Fruit fly (Drosophila melanogaster) whole organism, pupa: ENCODE data around the gene CG31922.

Source experiments
- CG10348 ChIP-seq: fragments of 200-800 bp; sonication (Bioruptor generic); IDR thresholded peaks from 2 replicates; pipeline ENCODE4 v1.3.6; 2022; ENCODE audit warnings: missing biosample characterization, missing genetic modification characterization
- CG12605 ChIP-seq: fragments of 200-800 bp; sonication (Bioruptor generic); IDR thresholded peaks from 2 replicates; pipeline ENCODE4 v1.3.6; 2022; ENCODE audit warnings: missing biosample characterization, missing genetic modification characterization
- CG13204 ChIP-seq: fragments of 200-800 bp; sonication (Bioruptor generic); optimal IDR thresholded peaks from 2 replicates; lab custom pipeline; 2018; ENCODE audit warnings: missing biosample characterization, mild to moderate bottlenecking, missing genetic modification characterization, moderate library complexity
- CG14655 ChIP-seq: fragments of 200-800 bp; sonication (Bioruptor generic); optimal IDR thresholded peaks from 3 replicates; lab custom pipeline; 2017; ENCODE audit warnings: mild to moderate bottlenecking, missing biosample characterization, missing genetic modification reagents, missing genetic modification characterization
- CG15710 ChIP-seq: fragments of 200-800 bp; sonication (Bioruptor generic); optimal IDR thresholded peaks from 2 replicates; lab custom pipeline; 2018; ENCODE audit warnings: missing biosample characterization, mild to moderate bottlenecking, missing genetic modification characterization, moderate library complexity
- CG17806 ChIP-seq: fragments of 200-800 bp; sonication (Bioruptor generic); optimal IDR thresholded peaks from 2 replicates; lab custom pipeline; 2018; ENCODE audit warnings: missing biosample characterization, mild to moderate bottlenecking, missing genetic modification characterization, moderate library complexity
- CG32121 ChIP-seq: fragments of 200-800 bp; sonication (Bioruptor generic); IDR thresholded peaks from 2 replicates; pipeline ENCODE4 v1.3.6; 2022; ENCODE audit warnings: missing biosample characterization, missing genetic modification characterization
- CG34367 ChIP-seq: fragments of 200-800 bp; sonication (Bioruptor generic); optimal IDR thresholded peaks from 2 replicates; lab custom pipeline; 2018; ENCODE audit warnings: missing biosample characterization, mild to moderate bottlenecking, missing genetic modification characterization
- CG4496 ChIP-seq: fragments of 200-800 bp; sonication (Bioruptor generic); IDR thresholded peaks from 3 replicates; pipeline ENCODE4 v1.3.6; 2022; ENCODE audit warnings: missing biosample characterization, missing genetic modification characterization
- CG8159 ChIP-seq: fragments of 200-800 bp; sonication (Bioruptor generic); optimal IDR thresholded peaks from 3 replicates; lab custom pipeline; 2018; ENCODE audit warnings: missing biosample characterization, mild to moderate bottlenecking, missing genetic modification characterization, moderate library complexity
- CG8301 ChIP-seq: fragments of 200-800 bp; sonication (Bioruptor generic); optimal IDR thresholded peaks from 2 replicates; lab custom pipeline; 2018; ENCODE audit warnings: missing biosample characterization, mild to moderate bottlenecking, missing genetic modification characterization
- CG9948 ChIP-seq: fragments of 200-800 bp; sonication (Bioruptor generic); optimal IDR thresholded peaks from 2 replicates; lab custom pipeline; 2018; ENCODE audit warnings: missing biosample characterization, mild to moderate bottlenecking, missing genetic modification characterization, moderate library complexity
- D1 ChIP-seq: fragments of 200-800 bp; sonication (Bioruptor generic); optimal IDR thresholded peaks from 2 replicates; lab custom pipeline; 2018; ENCODE audit warnings: missing biosample characterization, mild to moderate bottlenecking, missing genetic modification characterization, moderate library complexity
- EcR ChIP-seq: fragments of 200-800 bp; sonication (Bioruptor generic); optimal IDR thresholded peaks from 3 replicates; lab custom pipeline; 2019; ENCODE audit warnings: missing biosample characterization, missing genetic modification characterization, mild to moderate bottlenecking, moderate library complexity, missing genetic modification reagents
- Ets98B ChIP-seq: fragments of 200-800 bp; sonication (Bioruptor generic); IDR thresholded peaks from 2 replicates; pipeline ENCODE4 v1.3.6; 2022; ENCODE audit warnings: missing biosample characterization, missing genetic modification characterization
- Pif1A ChIP-seq: fragments of 200-800 bp; sonication (Bioruptor generic); optimal IDR thresholded peaks from 3 replicates; lab custom pipeline; 2016; ENCODE audit warnings: missing biosample characterization, missing genetic modification characterization
- Pif1B ChIP-seq: fragments of 200-800 bp; sonication (Bioruptor generic); optimal IDR thresholded peaks from 3 replicates; lab custom pipeline; 2016; ENCODE audit warnings: missing biosample characterization, missing genetic modification characterization
- Snoo ChIP-seq: fragments of 200-800 bp; sonication (Bioruptor generic); optimal IDR thresholded peaks from 3 replicates; lab custom pipeline; 2017; ENCODE audit warnings: missing biosample characterization, mild to moderate bottlenecking, missing genetic modification characterization, inconsistent platforms
- fd96Ca ChIP-seq: fragments of 200-800 bp; sonication (Bioruptor generic); IDR thresholded peaks from 3 replicates; pipeline ENCODE4 v1.3.6; 2022; ENCODE audit warnings: missing biosample characterization, missing genetic modification characterization
- gl ChIP-seq: fragments of 200-800 bp; sonication (Bioruptor generic); optimal IDR thresholded peaks from 2 replicates; lab custom pipeline; 2018; ENCODE audit warnings: missing biosample characterization, mild to moderate bottlenecking, missing genetic modification characterization
- rn ChIP-seq: fragments of 200-800 bp; sonication (Bioruptor generic); IDR thresholded peaks from 2 replicates; pipeline ENCODE4 v1.3.6; 2022; ENCODE audit warnings: missing biosample characterization, missing genetic modification characterization

CG31922 gene

dm6 chr2L:1144371-1145360 lies 25.3 kb upstream of the CG31922 start:
- TF ChIP-seq CG8301 (tag; lab: Kevin White, UChicago) (no peak), CG13204 (GFP tag; lab: Kevin White, UChicago) (no peak), CG9948 (tag; lab: Kevin White, UChicago) (peak; percentile 64), CG8159 (tag; lab: Kevin White, UChicago) (peak; percentile 77), CG15710 (tag; lab: Kevin White, UChicago) (peak; percentile 76), fd96Ca (no peak), CG17806 (tag; lab: Kevin White, UChicago) (peak; percentile 70), CG34367 (tag; lab: Kevin White, UChicago) (peak; percentile 52), Snoo (tag; lab: Kevin White, UChicago) (peak; percentile 83), CG4496 (GFP tag; lab: Robert Waterston, UW) (peak; percentile 64; the same call in 1 of the 3 replicates), gl (tag; lab: Kevin White, UChicago) (peak; percentile 30), Pif1A (no peak), rn (GFP tag; lab: Robert Waterston, UW) (0 out of 2 replicates have a peak, but pooled peaks have one; percentile 36), CG10348 (GFP tag; lab: Robert Waterston, UW) (no peak), CG12605 (no peak), CG32121 (GFP tag; lab: Robert Waterston, UW) (peak; percentile 56; the same call in 1 of the 2 replicates), EcR (GFP tag; lab: Kevin White, UChicago) (peak; percentile 0), CG14655 (GFP tag; lab: Kevin White, UChicago) (no peak), Pif1B (GFP tag; lab: Kevin White, UChicago) (peak; percentile 67), Ets98B (GFP tag; lab: Robert Waterston, UW) (peak; percentile 54), D1 (tag; lab: Kevin White, UChicago) (no peak)

- TF ChIP-seq Ets98B (GFP tag; lab: Robert Waterston, UW) (no peak), CG8301 (tag; lab: Kevin White, UChicago) (no peak), CG14655 (GFP tag; lab: Kevin White, UChicago) (no peak), CG9948 (tag; lab: Kevin White, UChicago) (no peak), CG32121 (GFP tag; lab: Robert Waterston, UW) (no peak), rn (GFP tag; lab: Robert Waterston, UW) (no peak)
These were observed 22.3 kb upstream of the CG31922 start for dm6 chr2L:1147656-1148055.

dm6 chr2L:1150554-1150953 lies 19.4 kb upstream of the CG31922 start, which contains the start of the genes Tfb4 and Vps29:
Gene Tfb4 (minus strand): TSS chr2L:1150677.
Gene Vps29 (plus strand): TSS chr2L:1150766.
- TF ChIP-seq rn (GFP tag; lab: Robert Waterston, UW) (no peak; the same call in 1 of the 2 replicates), Ets98B (GFP tag; lab: Robert Waterston, UW) (peak; percentile 51), CG32121 (GFP tag; lab: Robert Waterston, UW) (peak; percentile 30; the same call in 1 of the 2 replicates), Pif1B (GFP tag; lab: Kevin White, UChicago) (no peak), CG4496 (GFP tag; lab: Robert Waterston, UW) (peak; percentile 69), CG9948 (tag; lab: Kevin White, UChicago) (no peak), fd96Ca (peak; percentile 47; the same call in 1 of the 3 replicates), CG15710 (tag; lab: Kevin White, UChicago) (peak; percentile 0), CG8301 (tag; lab: Kevin White, UChicago) (no peak), CG12605 (no peak)

- TF ChIP-seq D1 (tag; lab: Kevin White, UChicago): no peak
- no peak for TF ChIP-seq CG9948 (tag; lab: Kevin White, UChicago)
- no peak for TF ChIP-seq CG15710 (tag; lab: Kevin White, UChicago)
- no peak for TF ChIP-seq CG32121 (GFP tag; lab: Robert Waterston, UW)
- no peak for TF ChIP-seq CG10348 (GFP tag; lab: Robert Waterston, UW)
- TF ChIP-seq EcR (GFP tag; lab: Kevin White, UChicago): no peak
- TF ChIP-seq Pif1A: no peak
These were observed 17.3 kb upstream of the CG31922 start for dm6 chr2L:1152693-1153092.

dm6 chr2L:1156592-1157249 lies 13.3 kb upstream of the CG31922 start:
- TF ChIP-seq Pif1B (GFP tag; lab: Kevin White, UChicago): no peak
- TF ChIP-seq CG4496 (GFP tag; lab: Robert Waterston, UW): no peak
- TF ChIP-seq CG34367 (tag; lab: Kevin White, UChicago): no peak
- no peak for TF ChIP-seq EcR (GFP tag; lab: Kevin White, UChicago)
- no peak for TF ChIP-seq rn (GFP tag; lab: Robert Waterston, UW)
- no peak for TF ChIP-seq CG14655 (GFP tag; lab: Kevin White, UChicago)
- no peak for TF ChIP-seq gl (tag; lab: Kevin White, UChicago)
- TF ChIP-seq Ets98B (GFP tag; lab: Robert Waterston, UW): no peak
- TF ChIP-seq CG8159 (tag; lab: Kevin White, UChicago): no peak
- TF ChIP-seq D1 (tag; lab: Kevin White, UChicago): no peak
- no peak for TF ChIP-seq CG9948 (tag; lab: Kevin White, UChicago)
- no peak for TF ChIP-seq CG17806 (tag; lab: Kevin White, UChicago)
- no peak for TF ChIP-seq CG8301 (tag; lab: Kevin White, UChicago)
- TF ChIP-seq CG15710 (tag; lab: Kevin White, UChicago): no peak
- TF ChIP-seq, all 21 proteins: peak for 0
